Fruit fly (Drosophila melanogaster) whole organism, embryonic: ENCODE data around the gene JMJD4.

Source experiments
- ATbp ChIP-seq: fragments of 200-800 bp; sonication (Bioruptor generic); optimal IDR thresholded peaks from 2 replicates; lab custom pipeline; 2017; ENCODE audit warnings: missing biosample characterization, mild to moderate bottlenecking, missing genetic modification characterization, missing genetic modification reagents
- BEAF-32 ChIP-seq: fragments of 200-800 bp; sonication (Bioruptor generic); optimal IDR thresholded peaks from 3 replicates; lab custom pipeline; 2017; ENCODE audit warnings: missing biosample characterization, missing genetic modification characterization, mild to moderate bottlenecking, moderate library complexity, missing genetic modification reagents
- BtbVII ChIP-seq: fragments of 200-800 bp; sonication (Bioruptor generic); optimal IDR thresholded peaks from 3 replicates; lab custom pipeline; 2017; ENCODE audit warnings: missing biosample characterization, mild to moderate bottlenecking, missing genetic modification characterization
- Bteb2 ChIP-seq: fragments of 200-800 bp; sonication (Bioruptor generic); optimal IDR thresholded peaks from 2 replicates; lab custom pipeline; 2016; ENCODE audit warnings: missing biosample characterization, missing genetic modification characterization
- CG11456 ChIP-seq: fragments of 200-800 bp; sonication (Bioruptor generic); IDR thresholded peaks from 3 replicates; pipeline ENCODE4 v1.3.6; 2022; ENCODE audit warnings: missing biosample characterization, missing genetic modification characterization
- CG1529 ChIP-seq: fragments of 200-800 bp; sonication (Bioruptor generic); optimal IDR thresholded peaks from 3 replicates; lab custom pipeline; 2018; ENCODE audit warnings: missing biosample characterization, missing genetic modification characterization
- CG1792 ChIP-seq: fragments of 200-800 bp; sonication (Bioruptor generic); optimal IDR thresholded peaks from 2 replicates; lab custom pipeline; 2016; ENCODE audit warnings: missing biosample characterization, missing genetic modification characterization
- CG18262 ChIP-seq: fragments of 200-800 bp; optimal IDR thresholded peaks from 3 replicates; lab custom pipeline; 2019; ENCODE audit warnings: missing biosample characterization, mild to moderate bottlenecking, missing genetic modification characterization, moderate library complexity
- CG2129 ChIP-seq: fragments of 200-800 bp; sonication (Bioruptor generic); IDR thresholded peaks from 2 replicates; pipeline ENCODE4 v1.3.6; 2022; ENCODE audit warnings: missing biosample characterization, missing genetic modification characterization; ENCODE audit not compliant: partially characterized antibody
- CG31224 ChIP-seq: fragments of 200-800 bp; sonication (Bioruptor generic); IDR thresholded peaks from 2 replicates; pipeline ENCODE4 v1.3.6; 2022; ENCODE audit warnings: missing biosample characterization, missing genetic modification characterization
- CG32767 ChIP-seq: fragments of 200-800 bp; sonication (Bioruptor generic); IDR thresholded peaks from 2 replicates; pipeline ENCODE4 v1.3.6; 2022; ENCODE audit warnings: missing biosample characterization, missing genetic modification characterization
- CG3407 ChIP-seq: fragments of 200-800 bp; sonication (Bioruptor generic); optimal IDR thresholded peaks from 2 replicates; lab custom pipeline; 2018; ENCODE audit warnings: missing biosample characterization, mild to moderate bottlenecking, missing genetic modification characterization
- CG43689 ChIP-seq: fragments of 200-800 bp; sonication (Bioruptor generic); IDR thresholded peaks from 2 replicates; pipeline ENCODE4 v1.3.6; 2022; ENCODE audit warnings: missing biosample characterization, missing genetic modification characterization
- CG4424 ChIP-seq: fragments of 200-800 bp; sonication (Bioruptor generic); optimal IDR thresholded peaks from 3 replicates; lab custom pipeline; 2016; ENCODE audit warnings: missing biosample characterization, missing genetic modification characterization
- CG6791 ChIP-seq: fragments of 200-800 bp; sonication (Bioruptor generic); IDR thresholded peaks from 3 replicates; pipeline ENCODE4 v1.3.6; 2022; ENCODE audit warnings: missing biosample characterization, missing genetic modification characterization; ENCODE audit not compliant: partially characterized antibody
- CG7271 ChIP-seq: fragments of 200-800 bp; sonication (Bioruptor generic); optimal IDR thresholded peaks from 2 replicates; lab custom pipeline; 2018; ENCODE audit warnings: missing biosample characterization, mild to moderate bottlenecking, missing genetic modification characterization, moderate library complexity
- CG8924 ChIP-seq: fragments of 200-800 bp; optimal IDR thresholded peaks from 3 replicates; lab custom pipeline; 2019; ENCODE audit warnings: missing biosample characterization, mild to moderate bottlenecking, missing genetic modification characterization, moderate library complexity
- D19A ChIP-seq: fragments of 200-800 bp; optimal IDR thresholded peaks from 3 replicates; lab custom pipeline; 2019; ENCODE audit warnings: missing biosample characterization, mild to moderate bottlenecking, missing genetic modification characterization, moderate library complexity
- Deaf1 ChIP-seq: fragments of 200-800 bp; optimal IDR thresholded peaks from 3 replicates; lab custom pipeline; 2019; ENCODE audit warnings: missing biosample characterization, mild to moderate bottlenecking, missing genetic modification characterization, moderate library complexity
- Dref ChIP-seq: fragments of 200-800 bp; sonication (Bioruptor generic); IDR thresholded peaks from 2 replicates; pipeline ENCODE4 v1.3.6; 2022; ENCODE audit warnings: missing biosample characterization, missing genetic modification characterization
- GATAe ChIP-seq: fragments of 200-800 bp; sonication (Bioruptor generic); conservative IDR thresholded peaks from 2 replicates; pipeline ENCODE4 v1.3.6; 2022; ENCODE audit warnings: missing biosample characterization, missing genetic modification characterization
- Hr39 ChIP-seq: fragments of >200 bp; optimal IDR thresholded peaks from 2 replicates; lab custom pipeline; 2017
- Hr78 ChIP-seq, 2 experiments: fragments of 200-800 bp in 1 of 2; fragments of >200 bp in 1 of 2; sonication (Bioruptor generic) in 1 of 2; optimal IDR thresholded peaks; 2 replicates each; lab custom pipeline; 2017 to 2019; ENCODE audit warnings: missing biosample characterization in 2 of 2, missing genetic modification characterization in 2 of 2, mild to moderate bottlenecking in 1 of 2, moderate library complexity in 1 of 2
- Jarid2 ChIP-seq: fragments of 200-800 bp; sonication (Bioruptor generic); optimal IDR thresholded peaks from 3 replicates; lab custom pipeline; 2017; ENCODE audit warnings: mild to moderate bottlenecking, missing biosample characterization, missing genetic modification reagents, missing genetic modification characterization
- Neu2 ChIP-seq: fragments of 200-800 bp; sonication (Bioruptor generic); optimal IDR thresholded peaks from 3 replicates; lab custom pipeline; 2016; ENCODE audit warnings: missing biosample characterization, missing genetic modification characterization, borderline replicate concordance
- Poxn ChIP-seq: fragments of 200-800 bp; sonication (Bioruptor generic); IDR thresholded peaks from 2 replicates; pipeline ENCODE4 v1.3.6; 2022; ENCODE audit warnings: missing biosample characterization, missing genetic modification characterization
- Sin3A ChIP-seq: fragments of >200 bp; optimal IDR thresholded peaks from 2 replicates; lab custom pipeline; 2018
- Sox102F ChIP-seq: fragments of 200-800 bp; sonication (Bioruptor generic); optimal IDR thresholded peaks from 2 replicates; lab custom pipeline; 2018; ENCODE audit warnings: missing biosample characterization, mild to moderate bottlenecking, missing genetic modification characterization, moderate library complexity
- Ssrp ChIP-seq: fragments of 200-800 bp; sonication (Bioruptor generic); optimal IDR thresholded peaks from 2 replicates; lab custom pipeline; 2018; ENCODE audit warnings: missing biosample characterization, mild to moderate bottlenecking, missing genetic modification characterization, moderate library complexity
- YL-1 ChIP-seq: fragments of 200-800 bp; sonication (Bioruptor generic); optimal IDR thresholded peaks from 3 replicates; lab custom pipeline; 2017; ENCODE audit warnings: missing biosample characterization, mild to moderate bottlenecking, missing genetic modification characterization
- abd-A ChIP-seq: fragments of 200-800 bp; sonication (Bioruptor generic); optimal IDR thresholded peaks from 3 replicates; lab custom pipeline; 2019; ENCODE audit warnings: missing biosample characterization, mild to moderate bottlenecking, missing genetic modification characterization, moderate library complexity
- ash1 ChIP-seq: fragments of 200-800 bp; sonication (Bioruptor generic); optimal IDR thresholded peaks from 2 replicates; lab custom pipeline; 2018; ENCODE audit warnings: missing biosample characterization, mild to moderate bottlenecking, missing genetic modification characterization
- bbx ChIP-seq: fragments of 200-800 bp; sonication (Bioruptor generic); IDR thresholded peaks from 2 replicates; pipeline ENCODE4 v1.3.6; 2022; ENCODE audit warnings: missing biosample characterization, missing genetic modification characterization; ENCODE audit not compliant: partially characterized antibody
- cas ChIP-seq: fragments of 200-800 bp; sonication (Bioruptor generic); IDR thresholded peaks from 2 replicates; pipeline ENCODE4 v1.3.6; 2022; ENCODE audit warnings: missing biosample characterization, missing genetic modification characterization
- corto ChIP-seq: fragments of 200-800 bp; sonication (Bioruptor generic); optimal IDR thresholded peaks from 2 replicates; lab custom pipeline; 2016; ENCODE audit warnings: missing biosample characterization, mild to moderate bottlenecking, missing genetic modification characterization, moderate library complexity
- dysf ChIP-seq: fragments of 200-800 bp; sonication (Bioruptor generic); IDR thresholded peaks from 3 replicates; pipeline ENCODE4 v1.3.6; 2022; ENCODE audit warnings: missing biosample characterization, missing genetic modification characterization
- ftz-f1 ChIP-seq: fragments of 200-800 bp; sonication (Bioruptor generic); optimal IDR thresholded peaks from 2 replicates; lab custom pipeline; 2016; ENCODE audit warnings: missing biosample characterization, missing genetic modification characterization
- gcm ChIP-seq: fragments of 200-800 bp; sonication (Bioruptor generic); optimal IDR thresholded peaks from 2 replicates; lab custom pipeline; 2019; ENCODE audit warnings: missing biosample characterization, mild to moderate bottlenecking, missing genetic modification characterization, moderate library complexity
- gcm2 ChIP-seq: fragments of 200-800 bp; sonication (Bioruptor generic); optimal IDR thresholded peaks from 2 replicates; lab custom pipeline; 2016; ENCODE audit warnings: missing biosample characterization, missing genetic modification characterization
- grn ChIP-seq: fragments of 200-800 bp; sonication (Bioruptor generic); optimal IDR thresholded peaks from 3 replicates; lab custom pipeline; 2017; ENCODE audit warnings: missing biosample characterization, missing genetic modification characterization
- lbe ChIP-seq: fragments of 200-800 bp; sonication (Bioruptor generic); optimal IDR thresholded peaks from 2 replicates; lab custom pipeline; 2016; ENCODE audit warnings: missing biosample characterization, mild to moderate bottlenecking, missing genetic modification characterization
- pho ChIP-seq: fragments of 200-800 bp; sonication (Bioruptor generic); optimal IDR thresholded peaks from 2 replicates; lab custom pipeline; 2016; ENCODE audit warnings: missing biosample characterization, missing genetic modification characterization
- ranshi ChIP-seq: fragments of 200-800 bp; sonication (Bioruptor generic); IDR thresholded peaks from 2 replicates; pipeline ENCODE4 v1.3.6; 2022; ENCODE audit warnings: missing biosample characterization, missing genetic modification characterization
- sens-2 ChIP-seq: fragments of 200-800 bp; sonication (Bioruptor generic); IDR thresholded peaks from 2 replicates; pipeline ENCODE4 v1.3.6; 2022; ENCODE audit warnings: missing biosample characterization, missing genetic modification characterization
- sob ChIP-seq: fragments of 200-800 bp; sonication (Bioruptor generic); IDR thresholded peaks from 2 replicates; pipeline ENCODE4 v1.3.6; 2022; ENCODE audit warnings: missing biosample characterization, missing genetic modification characterization
- sr ChIP-seq: fragments of 200-800 bp; sonication (Bioruptor generic); IDR thresholded peaks from 3 replicates; pipeline ENCODE4 v1.3.6; 2022; ENCODE audit warnings: missing biosample characterization, missing genetic modification characterization
- tx ChIP-seq: fragments of 200-800 bp; sonication (Bioruptor generic); optimal IDR thresholded peaks from 2 replicates; lab custom pipeline; 2016; ENCODE audit warnings: missing biosample characterization, missing genetic modification characterization
- vvl ChIP-seq: fragments of 200-800 bp; sonication (Bioruptor generic); IDR thresholded peaks from 2 replicates; pipeline ENCODE4 v1.3.6; 2022; ENCODE audit warnings: missing biosample characterization, missing genetic modification characterization

Gene JMJD4

dm6 chr2L:18146618-18147099 is 12.4 kb downstream of the JMJD4 start (continued):
- no peak for TF ChIP-seq YL-1
- TF ChIP-seq dysf (GFP tag; lab: Robert Waterston, UW): 0 out of 3 replicates have a peak, but pooled peaks have one; percentile 11
- no peak for TF ChIP-seq ash1
- TF ChIP-seq CG1792 (GFP tag; lab: Kevin White, UChicago): no peak
- no peak for TF ChIP-seq CG18262 (tag; lab: Kevin White, UChicago)
- no peak for TF ChIP-seq sob (GFP tag; lab: Robert Waterston, UW)
- TF ChIP-seq CG2129 (GFP tag; lab: Robert Waterston, UW): no peak
- no peak for TF ChIP-seq CG8924 (tag; lab: Kevin White, UChicago)
- peak; percentile 65 for TF ChIP-seq D19A (tag; lab: Kevin White, UChicago)
- no peak for TF ChIP-seq Poxn
- no peak for TF ChIP-seq Bteb2 (GFP tag; lab: Kevin White, UChicago)

dm6 chr2L:18145826-18146225 is 13.2 kb downstream of the JMJD4 start:
- peak; percentile 57 for TF ChIP-seq vvl (GFP tag; lab: Robert Waterston, UW)
- TF ChIP-seq sens-2 (GFP tag; lab: Robert Waterston, UW): 0 out of 2 replicates have a peak, but pooled peaks have one; percentile 14
- TF ChIP-seq bbx (GFP tag; lab: Robert Waterston, UW): no peak

- TF ChIP-seq lbe (peak; percentile 92), corto (GFP tag; lab: Kevin White, UChicago) (peak; percentile 90), Jarid2 (GFP tag; lab: Kevin White, UChicago) (peak; percentile 30), Sox102F (peak; percentile 78), CG6791 (no peak), Ssrp (peak; percentile 89), Dref (GFP tag; lab: Robert Waterston, UW) (no peak), CG7271 (tag; lab: Kevin White, UChicago) (peak; percentile 88), CG3407 (peak; percentile 71), CG43689 (GFP tag; lab: Robert Waterston, UW) (no peak), Sin3A (lab: Kevin White, UChicago) (no peak), cas (GFP tag; lab: Robert Waterston, UW) (0 out of 2 replicates have a peak, but pooled peaks have one; percentile 30), gcm (peak; percentile 92), Neu2 (GFP tag; lab: Kevin White, UChicago) (peak; percentile 73), BEAF-32 (GFP tag; lab: Kevin White, UChicago) (no peak), ftz-f1 (GFP tag; lab: Kevin White, UChicago) (peak; percentile 13), ATbp (peak; percentile 41), gcm2 (GFP tag; lab: Kevin White, UChicago) (peak; percentile 50), CG11456 (GFP tag; lab: Robert Waterston, UW) (peak; percentile 73; the same call in 2 of the 3 replicates), GATAe (GFP tag; lab: Robert Waterston, UW) (no peak), CG4424 (GFP tag; lab: Kevin White, UChicago) (peak; percentile 91), Deaf1 (tag; lab: Kevin White, UChicago) (peak; percentile 35), Hr78 (GFP tag; optimal IDR thresholded peaks at IDR 0.05; lab: Kevin White, UChicago) (peak in 1 of 2 experiments; percentile 60), Hr39 (lab: Kevin White, UChicago) (no peak), sr (GFP tag; lab: Robert Waterston, UW) (no peak), BtbVII (GFP tag; lab: Kevin White, UChicago) (peak; percentile 28), CG32767 (GFP tag; lab: Robert Waterston, UW) (peak; percentile 67), CG31224 (GFP tag; lab: Robert Waterston, UW) (peak; percentile 61), abd-A (no peak), pho (GFP tag; lab: Kevin White, UChicago) (peak; percentile 84), grn (GFP tag; lab: Kevin White, UChicago) (peak; percentile 53), CG1529 (GFP tag; lab: Kevin White, UChicago) (peak; percentile 69), ranshi (GFP tag; lab: Robert Waterston, UW) (peak; percentile 79; the same call in 1 of the 2 replicates), tx (GFP tag; lab: Kevin White, UChicago) (peak; percentile 74)
These were observed 13.8 kb downstream of the JMJD4 start for dm6 chr2L:18145253-18145652.
